Worm (Caenorhabditis elegans): ENCODE measurements around the gene C18B2.3.

- TF ChIP-seq aly-2 (tag; optimal IDR thresholded peaks at IDR 0.05) = no peak
- TF ChIP-seq ama-1 (optimal IDR thresholded peaks at IDR 0.05) = no peak
- no peak for TF ChIP-seq nhr-11 (tag; optimal IDR thresholded peaks at IDR 0.05)
- TF ChIP-seq fos-1 (tag; optimal IDR thresholded peaks at IDR 0.05) = no peak
- no peak for TF ChIP-seq lin-39 (tag; optimal IDR thresholded peaks at IDR 0.05)
- no peak for TF ChIP-seq mdl-1 (tag; optimal IDR thresholded peaks at IDR 0.05)
- TF ChIP-seq lin-29 (GFP tag; IDR thresholded peaks at IDR 0.05) = no peak
- no peak for TF ChIP-seq tag-97 (GFP tag; IDR thresholded peaks at IDR 0.05)
- TF ChIP-seq nhr-41 (GFP tag; IDR thresholded peaks at IDR 0.05) = no peak
- TF ChIP-seq lin-15B (tag; optimal IDR thresholded peaks at IDR 0.05) = no peak
- TF ChIP-seq T26A8.4 (GFP tag; IDR thresholded peaks at IDR 0.05) = no peak
- TF ChIP-seq pha-4 (GFP tag; IDR thresholded peaks at IDR 0.05) = no peak
- no peak for TF ChIP-seq pha-4 (tag; optimal IDR thresholded peaks at IDR 0.05)
- TF ChIP-seq ceh-20 (GFP tag; IDR thresholded peaks at IDR 0.05) = no peak
These were observed 28.1 kb upstream of the C18B2.3 start, which contains the start of gene T27A10.5 for ce11 chrX:3573482-3573881.
